Fruit fly (Drosophila melanogaster): Measurements from ENCODE around the gene CG32269.
A peak's percentile ranks its signal among the peaks of the same experiment; 100 is the strongest.

Gene CG32269

dm6 chr3L:3239033-3239752, 30.4 kb upstream of the CG32269 start, which contains the start of gene CG17746 (continued):
- TF ChIP-seq Hr38 (GFP tag; optimal IDR thresholded peaks at IDR 0.05): no peak
- peak in 1 of 2 experiments; percentile 48 for TF ChIP-seq ss (GFP tag; optimal IDR thresholded peaks at IDR 0.05)
- no peak for TF ChIP-seq CG6163 (GFP tag; IDR thresholded peaks at IDR 0.05)
- TF ChIP-seq CG1621 (tag; optimal IDR thresholded peaks at IDR 0.05): no peak
- TF ChIP-seq fd85E (GFP tag; optimal IDR thresholded peaks at IDR 0.05): no peak
- no peak for TF ChIP-seq CG8119 (GFP tag; IDR thresholded peaks at IDR 0.05)

DNA sequence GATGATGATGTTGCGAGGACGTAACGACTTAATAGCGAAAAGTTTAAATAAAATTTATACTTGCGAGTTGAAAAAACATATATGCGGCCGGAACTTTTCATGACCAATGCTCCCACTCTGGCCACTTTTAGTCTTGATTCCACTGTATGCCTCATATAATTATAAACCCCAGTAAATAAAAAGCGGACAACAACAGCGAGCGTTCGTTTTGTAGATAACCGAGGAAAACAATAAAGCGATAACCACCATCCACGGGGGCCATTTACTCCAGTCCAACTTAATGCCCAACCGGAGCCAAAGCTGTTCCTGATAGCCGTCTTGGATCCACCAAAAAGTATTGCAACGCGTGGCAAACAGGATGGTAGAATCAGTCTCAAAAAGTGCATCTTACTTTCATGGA, 27.5 kb upstream of the CG32269 start:
- TF ChIP-seq CG6163 (GFP tag; IDR thresholded peaks at IDR 0.05): peak; percentile 50; the same call in 1 of the 3 replicates
- peak; percentile 23 for TF ChIP-seq vri (GFP tag; optimal IDR thresholded peaks at IDR 0.05)
- TF ChIP-seq CG31627 (GFP tag; optimal IDR thresholded peaks at IDR 0.05): no peak
- TF ChIP-seq ss (GFP tag; optimal IDR thresholded peaks at IDR 0.05): no peak

DNA sequence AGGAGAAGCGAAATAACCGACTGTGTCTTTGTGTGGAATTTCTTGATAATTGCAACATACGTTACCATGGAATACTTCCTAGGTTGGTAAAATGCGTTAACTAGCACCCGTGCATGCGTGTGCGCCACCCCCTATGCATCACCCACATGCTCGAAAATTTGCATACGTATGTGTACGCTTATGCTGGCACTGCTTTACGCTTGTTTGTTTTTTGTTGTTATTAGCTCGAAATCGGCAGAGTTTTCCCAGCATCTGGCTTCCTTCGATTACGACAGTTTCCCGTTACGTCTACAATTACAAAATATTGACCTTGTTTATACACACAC, 17.6 kb upstream of the CG32269 start:
- TF ChIP-seq Blimp-1 (GFP tag; optimal IDR thresholded peaks at IDR 0.05): no peak
- TF ChIP-seq Hr38 (GFP tag; optimal IDR thresholded peaks at IDR 0.05): no peak
- TF ChIP-seq CG4318 (GFP tag; optimal IDR thresholded peaks at IDR 0.05): no peak
- no peak for TF ChIP-seq CG11762 (GFP tag; optimal IDR thresholded peaks at IDR 0.05; ENCODE audit: insufficient read depth)
- no peak for TF ChIP-seq Eip93F (GFP tag; optimal IDR thresholded peaks at IDR 0.05)
- no peak for TF ChIP-seq CG8319 (GFP tag; optimal IDR thresholded peaks at IDR 0.05)
- TF ChIP-seq lz (GFP tag; optimal IDR thresholded peaks at IDR 0.05): no peak
- TF ChIP-seq topi (GFP tag; optimal IDR thresholded peaks at IDR 0.05): no peak
- no peak for TF ChIP-seq CG6792 (GFP tag; optimal IDR thresholded peaks at IDR 0.05)
- no peak for TF ChIP-seq CG8632 (GFP tag; optimal IDR thresholded peaks at IDR 0.05)
- no peak for TF ChIP-seq salr (GFP tag; optimal IDR thresholded peaks at IDR 0.05)
- no peak for TF ChIP-seq Hr39 (GFP tag; optimal IDR thresholded peaks at IDR 0.05)
- no peak for TF ChIP-seq CG1621 (tag; optimal IDR thresholded peaks at IDR 0.05)

DNA sequence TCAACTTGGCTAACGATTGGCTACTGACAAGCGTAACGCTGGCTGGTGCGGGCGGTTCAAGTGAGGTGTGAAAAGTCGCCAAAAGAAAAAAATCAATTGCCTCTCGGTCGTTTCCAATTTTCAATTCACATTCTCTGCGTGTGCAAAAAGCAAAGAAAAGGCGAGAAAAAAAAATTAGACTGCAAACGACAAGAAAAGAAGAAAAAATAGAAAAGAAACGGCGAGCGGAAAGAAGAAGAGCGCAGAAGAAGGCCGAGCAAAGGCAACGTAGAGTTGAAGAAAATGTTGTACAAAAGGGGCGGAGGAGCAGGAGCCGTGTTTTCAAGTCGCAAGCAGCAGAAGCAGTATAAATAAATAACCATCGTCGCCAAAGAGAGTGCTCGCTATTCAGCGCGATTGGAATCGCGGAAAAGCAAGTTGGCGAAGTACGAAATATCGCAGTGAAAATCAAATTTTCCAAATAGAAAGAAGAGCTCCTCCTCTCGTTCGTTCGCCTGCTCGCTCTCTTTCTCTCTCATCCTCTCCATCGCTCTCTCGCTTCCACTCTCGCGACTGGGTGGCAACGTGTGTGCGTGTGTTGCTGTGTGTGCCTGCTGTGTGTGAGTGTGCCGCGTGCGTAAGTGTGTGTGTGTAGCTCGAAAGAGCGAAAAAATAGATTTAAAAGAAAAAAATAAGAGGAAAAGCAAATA, 17.1 kb upstream of the CG32269 start:
- TF ChIP-seq Ets21C (GFP tag; optimal IDR thresholded peaks at IDR 0.05) (no peak), esn (GFP tag; optimal IDR thresholded peaks at IDR 0.05) (peak; percentile 5), Eip75B (GFP tag; optimal IDR thresholded peaks at IDR 0.05) (no peak), Sox102F (GFP tag; optimal IDR thresholded peaks at IDR 0.05) (no peak), CG3919 (GFP tag; optimal IDR thresholded peaks at IDR 0.05) (no peak), vri (GFP tag; optimal IDR thresholded peaks at IDR 0.05) (peak; percentile 52), Gug (GFP tag; IDR thresholded peaks at IDR 0.05) (no peak), CG3032 (tag; optimal IDR thresholded peaks at IDR 0.05) (no peak), Smox (GFP tag; optimal IDR thresholded peaks at IDR 0.05) (no peak), CG16779 (tag; optimal IDR thresholded peaks at IDR 0.05) (peak; percentile 82), CG11902 (GFP tag; optimal IDR thresholded peaks at IDR 0.05) (no peak), CG8632 (GFP tag; optimal IDR thresholded peaks at IDR 0.05) (no peak), net (GFP tag; optimal IDR thresholded peaks at IDR 0.05) (peak; percentile 41), CG6276 (GFP tag; optimal IDR thresholded peaks at IDR 0.05) (peak; percentile 59), CG6792 (GFP tag; optimal IDR thresholded peaks at IDR 0.05) (peak; percentile 21), fkh (GFP tag; optimal IDR thresholded peaks at IDR 0.05) (no peak), CG8319 (GFP tag; optimal IDR thresholded peaks at IDR 0.05) (no peak), CG34406 (GFP tag; optimal IDR thresholded peaks at IDR 0.05) (peak; percentile 29), CG6808 (GFP tag; optimal IDR thresholded peaks at IDR 0.05) (no peak), fd85E (GFP tag; optimal IDR thresholded peaks at IDR 0.05) (no peak), CG8119 (GFP tag; IDR thresholded peaks at IDR 0.05) (peak; percentile 40; the same call in 2 of the 3 replicates), CG10631 (GFP tag; optimal IDR thresholded peaks at IDR 0.05) (no peak), CG11294 (GFP tag; IDR thresholded peaks at IDR 0.05) (no peak), CG11762 (GFP tag; optimal IDR thresholded peaks at IDR 0.05; ENCODE audit: insufficient read depth) (no peak), CG9139 (GFP tag; optimal IDR thresholded peaks at IDR 0.05) (peak; percentile 69), Eip78C (GFP tag) (no peak), CG32006 (GFP tag; optimal IDR thresholded peaks at IDR 0.05) (peak; percentile 37), salr (GFP tag; optimal IDR thresholded peaks at IDR 0.05) (peak in 1 of 2 experiments; percentile 27), spab (GFP tag; optimal IDR thresholded peaks at IDR 0.05) (no peak), CG6163 (GFP tag; IDR thresholded peaks at IDR 0.05) (peak; percentile 34; the same call in 1 of the 3 replicates), CG31627 (GFP tag; optimal IDR thresholded peaks at IDR 0.05) (no peak), acj6 (GFP tag; optimal IDR thresholded peaks at IDR 0.05) (no peak), achi (GFP tag; optimal IDR thresholded peaks at IDR 0.05) (no peak)

All from whole organism, prepupa.